Fruit fly (Drosophila melanogaster) whole organism, embryonic: ENCODE data around the gene Gfat2.
A peak's percentile ranks its signal among the peaks of the same experiment; 100 is the strongest.

Experiments used
- Aef1 ChIP-seq: fragments of 200-800 bp; sonication (Bioruptor generic); IDR thresholded peaks from 3 replicates; pipeline ENCODE4 v1.3.6; 2022; ENCODE audit warnings: missing biosample characterization, missing genetic modification characterization
- Bgb ChIP-seq: fragments of 200-800 bp; sonication (Bioruptor generic); IDR thresholded peaks from 2 replicates; pipeline ENCODE4 v1.3.6; 2022; ENCODE audit warnings: missing biosample characterization, missing genetic modification characterization; ENCODE audit not compliant: partially characterized antibody
- CG12236 ChIP-seq: fragments of 200-800 bp; sonication (Bioruptor generic); optimal IDR thresholded peaks from 2 replicates; lab custom pipeline; 2016; ENCODE audit warnings: missing biosample characterization, missing genetic modification characterization
- CG12659 ChIP-seq: fragments of 200-800 bp; sonication (Bioruptor generic); optimal IDR thresholded peaks from 3 replicates; lab custom pipeline; 2017; ENCODE audit warnings: mild to moderate bottlenecking, missing biosample characterization, missing genetic modification reagents, missing genetic modification characterization
- CG17829 ChIP-seq: fragments of 200-800 bp; optimal IDR thresholded peaks from 2 replicates; lab custom pipeline; 2019; ENCODE audit warnings: missing biosample characterization, mild to moderate bottlenecking, missing genetic modification characterization, moderate library complexity
- CG18476 ChIP-seq: fragments of 200-800 bp; sonication (Bioruptor generic); optimal IDR thresholded peaks from 2 replicates; lab custom pipeline; 2016; ENCODE audit warnings: missing biosample characterization, mild to moderate bottlenecking, missing genetic modification characterization
- CG18599 ChIP-seq: fragments of 200-800 bp; sonication (Bioruptor generic); optimal IDR thresholded peaks from 3 replicates; lab custom pipeline; 2017; ENCODE audit warnings: missing biosample characterization, missing genetic modification characterization, mild to moderate bottlenecking, moderate library complexity, missing genetic modification reagents
- CG2116 ChIP-seq: fragments of 200-800 bp; sonication (Bioruptor generic); optimal IDR thresholded peaks from 3 replicates; lab custom pipeline; 2018; ENCODE audit warnings: missing biosample characterization, mild to moderate bottlenecking, missing genetic modification characterization
- CG3281 ChIP-seq: fragments of 200-800 bp; sonication (Bioruptor generic); optimal IDR thresholded peaks from 3 replicates; lab custom pipeline; 2017; ENCODE audit warnings: missing biosample characterization, mild to moderate bottlenecking, missing genetic modification characterization
- CG4820 ChIP-seq: fragments of 200-800 bp; sonication (Bioruptor generic); optimal IDR thresholded peaks from 3 replicates; lab custom pipeline; 2016; ENCODE audit warnings: missing biosample characterization, missing genetic modification characterization
- CG5180 ChIP-seq: fragments of 200-800 bp; sonication (Bioruptor generic); optimal IDR thresholded peaks from 3 replicates; lab custom pipeline; 2017; ENCODE audit warnings: missing biosample characterization, missing genetic modification characterization, mild to moderate bottlenecking, moderate library complexity, missing genetic modification reagents
- CG6175 ChIP-seq: fragments of 200-800 bp; sonication (Bioruptor generic); IDR thresholded peaks from 3 replicates; pipeline ENCODE4 v1.3.6; 2022; ENCODE audit warnings: missing biosample characterization, missing genetic modification characterization
- CG6254 ChIP-seq: fragments of 200-800 bp; sonication (Bioruptor generic); optimal IDR thresholded peaks from 3 replicates; lab custom pipeline; 2017; ENCODE audit warnings: mild to moderate bottlenecking, missing biosample characterization, missing genetic modification reagents, missing genetic modification characterization
- CG6791 ChIP-seq: fragments of 200-800 bp; sonication (Bioruptor generic); IDR thresholded peaks from 3 replicates; pipeline ENCODE4 v1.3.6; 2022; ENCODE audit warnings: missing biosample characterization, missing genetic modification characterization; ENCODE audit not compliant: partially characterized antibody
- CG7745 ChIP-seq: fragments of 200-800 bp; sonication (Bioruptor generic); optimal IDR thresholded peaks from 2 replicates; lab custom pipeline; 2018; ENCODE audit warnings: missing biosample characterization, mild to moderate bottlenecking, missing genetic modification characterization, moderate library complexity
- CG7928 ChIP-seq: fragments of 200-800 bp; sonication (Bioruptor generic); optimal IDR thresholded peaks from 2 replicates; lab custom pipeline; 2017; ENCODE audit warnings: missing biosample characterization, mild to moderate bottlenecking, missing genetic modification characterization
- Camta ChIP-seq: fragments of 200-800 bp; sonication (Bioruptor generic); optimal IDR thresholded peaks from 2 replicates; lab custom pipeline; 2016; ENCODE audit warnings: missing biosample characterization, missing genetic modification characterization
- Drgx ChIP-seq: fragments of 200-800 bp; sonication (Bioruptor generic); IDR thresholded peaks from 2 replicates; pipeline ENCODE4 v1.3.6; 2022; ENCODE audit warnings: missing biosample characterization, missing genetic modification characterization
- Fer2 ChIP-seq: fragments of 200-800 bp; sonication (Bioruptor generic); optimal IDR thresholded peaks from 2 replicates; lab custom pipeline; 2018; ENCODE audit warnings: missing biosample characterization, mild to moderate bottlenecking, missing genetic modification characterization, moderate library complexity
- GATAe ChIP-seq: fragments of 200-800 bp; sonication (Bioruptor generic); conservative IDR thresholded peaks from 2 replicates; pipeline ENCODE4 v1.3.6; 2022; ENCODE audit warnings: missing biosample characterization, missing genetic modification characterization
- Gug ChIP-seq: fragments of 200-800 bp; sonication (Bioruptor generic); IDR thresholded peaks from 4 replicates; pipeline ENCODE4 v1.3.6; 2022; ENCODE audit warnings: missing biosample characterization, missing genetic modification characterization
- Mrtf ChIP-seq: fragments of 200-800 bp; sonication (Bioruptor generic); IDR thresholded peaks from 3 replicates; pipeline ENCODE4 v1.3.6; 2022; ENCODE audit warnings: missing biosample characterization, missing genetic modification characterization
- NFAT ChIP-seq: fragments of 200-800 bp; sonication (Bioruptor generic); IDR thresholded peaks from 2 replicates; pipeline ENCODE4 v1.3.6; 2022; ENCODE audit warnings: missing biosample characterization, missing genetic modification characterization
- Ptx1 ChIP-seq: fragments of 200-800 bp; sonication (Bioruptor generic); IDR thresholded peaks from 2 replicates; pipeline ENCODE4 v1.3.6; 2022; ENCODE audit warnings: missing biosample characterization, missing genetic modification characterization
- Sry-β ChIP-seq: fragments of 200-800 bp; sonication (Bioruptor generic); optimal IDR thresholded peaks from 2 replicates; lab custom pipeline; 2018; ENCODE audit warnings: missing biosample characterization, mild to moderate bottlenecking, missing genetic modification characterization, moderate library complexity
- Ssrp ChIP-seq: fragments of 200-800 bp; sonication (Bioruptor generic); optimal IDR thresholded peaks from 2 replicates; lab custom pipeline; 2018; ENCODE audit warnings: missing biosample characterization, mild to moderate bottlenecking, missing genetic modification characterization, moderate library complexity
- Vsx1 ChIP-seq: fragments of 200-800 bp; sonication (Bioruptor generic); optimal IDR thresholded peaks from 2 replicates; lab custom pipeline; 2017; ENCODE audit warnings: missing biosample characterization, mild to moderate bottlenecking, missing genetic modification characterization, missing genetic modification reagents
- ase ChIP-seq: fragments of 200-800 bp; sonication (Bioruptor generic); IDR thresholded peaks from 3 replicates; pipeline ENCODE4 v1.3.6; 2022; ENCODE audit warnings: missing biosample characterization, missing genetic modification characterization
- ash1 ChIP-seq: fragments of 200-800 bp; sonication (Bioruptor generic); optimal IDR thresholded peaks from 2 replicates; lab custom pipeline; 2018; ENCODE audit warnings: missing biosample characterization, mild to moderate bottlenecking, missing genetic modification characterization
- br ChIP-seq: fragments of >200 bp; optimal IDR thresholded peaks from 2 replicates; lab custom pipeline; 2017
- crc ChIP-seq: fragments of 200-800 bp; sonication (Bioruptor generic); optimal IDR thresholded peaks from 2 replicates; lab custom pipeline; 2016; ENCODE audit warnings: missing biosample characterization, missing genetic modification characterization
- dimm ChIP-seq: fragments of 200-800 bp; sonication (Bioruptor generic); IDR thresholded peaks from 2 replicates; pipeline ENCODE4 v1.3.6; 2022; ENCODE audit warnings: missing biosample characterization, missing genetic modification characterization
- dysf ChIP-seq: fragments of 200-800 bp; sonication (Bioruptor generic); IDR thresholded peaks from 3 replicates; pipeline ENCODE4 v1.3.6; 2022; ENCODE audit warnings: missing biosample characterization, missing genetic modification characterization
- fd64A ChIP-seq: fragments of 200-800 bp; sonication (Bioruptor generic); optimal IDR thresholded peaks from 3 replicates; lab custom pipeline; 2018; ENCODE audit warnings: missing biosample characterization, mild to moderate bottlenecking, missing genetic modification characterization
- gem ChIP-seq: fragments of 200-800 bp; sonication (Bioruptor generic); optimal IDR thresholded peaks from 2 replicates; lab custom pipeline; 2019; ENCODE audit warnings: missing biosample characterization, mild to moderate bottlenecking, missing genetic modification characterization, moderate library complexity
- ken ChIP-seq: fragments of 200-800 bp; sonication (Bioruptor generic); IDR thresholded peaks from 3 replicates; pipeline ENCODE4 v1.3.6; 2022; ENCODE audit warnings: missing biosample characterization, missing genetic modification characterization
- klu ChIP-seq: fragments of 200-800 bp; sonication (Bioruptor generic); IDR thresholded peaks from 2 replicates; pipeline ENCODE4 v1.3.6; 2022; ENCODE audit warnings: missing biosample characterization, missing genetic modification characterization
- mam ChIP-seq: fragments of 200-800 bp; sonication (Bioruptor generic); optimal IDR thresholded peaks from 3 replicates; lab custom pipeline; 2016; ENCODE audit warnings: missing biosample characterization, missing genetic modification characterization
- mirr ChIP-seq: fragments of 200-800 bp; sonication (Bioruptor generic); optimal IDR thresholded peaks from 3 replicates; lab custom pipeline; 2018; ENCODE audit warnings: missing biosample characterization, mild to moderate bottlenecking, missing genetic modification characterization
- nerfin-2 ChIP-seq: fragments of 200-800 bp; sonication (Bioruptor generic); IDR thresholded peaks from 2 replicates; pipeline ENCODE4 v1.3.6; 2022; ENCODE audit warnings: missing biosample characterization, missing genetic modification characterization; ENCODE audit not compliant: partially characterized antibody
- nmo ChIP-seq: fragments of 200-800 bp; sonication (Bioruptor generic); optimal IDR thresholded peaks from 2 replicates; lab custom pipeline; 2018; ENCODE audit warnings: missing biosample characterization, mild to moderate bottlenecking, missing genetic modification characterization, moderate library complexity
- pum ChIP-seq: fragments of 200-800 bp; sonication (Bioruptor generic); optimal IDR thresholded peaks from 2 replicates; lab custom pipeline; 2016; ENCODE audit warnings: missing biosample characterization, missing genetic modification characterization
- run ChIP-seq: fragments of 200-800 bp; sonication (Bioruptor generic); optimal IDR thresholded peaks from 3 replicates; lab custom pipeline; 2018; ENCODE audit warnings: missing biosample characterization, mild to moderate bottlenecking, missing genetic modification characterization
- sens ChIP-seq: fragments of 200-800 bp; sonication (Bioruptor generic); peaks from one replicate; lab custom pipeline; 2016; ENCODE audit warnings: missing biosample characterization, missing genetic modification characterization
- sna ChIP-seq: fragments of 200-800 bp; sonication (Bioruptor generic); IDR thresholded peaks from 2 replicates; pipeline ENCODE4 v1.3.6; 2022; ENCODE audit warnings: missing biosample characterization, missing genetic modification characterization; ENCODE audit not compliant: partially characterized antibody
- so ChIP-seq: fragments of 200-800 bp; sonication (Bioruptor generic); IDR thresholded peaks from 3 replicates; pipeline ENCODE4 v1.3.6; 2022; ENCODE audit warnings: missing biosample characterization, missing genetic modification characterization
- sr ChIP-seq: fragments of 200-800 bp; sonication (Bioruptor generic); IDR thresholded peaks from 3 replicates; pipeline ENCODE4 v1.3.6; 2022; ENCODE audit warnings: missing biosample characterization, missing genetic modification characterization
- stwl ChIP-seq: fragments of 200-800 bp; sonication (Bioruptor generic); optimal IDR thresholded peaks from 3 replicates; lab custom pipeline; 2018; ENCODE audit warnings: missing biosample characterization, mild to moderate bottlenecking, missing genetic modification characterization, moderate library complexity
- sug ChIP-seq: fragments of 200-800 bp; optimal IDR thresholded peaks from 2 replicates; lab custom pipeline; 2019; ENCODE audit warnings: missing biosample characterization, mild to moderate bottlenecking, missing genetic modification characterization, moderate library complexity
- tin ChIP-seq: fragments of 200-800 bp; sonication (Bioruptor generic); optimal IDR thresholded peaks from 3 replicates; lab custom pipeline; 2016; ENCODE audit warnings: missing biosample characterization, missing genetic modification characterization
- toy ChIP-seq: fragments of 200-800 bp; sonication (Bioruptor generic); IDR thresholded peaks from 2 replicates; pipeline ENCODE4 v1.3.6; 2022; ENCODE audit warnings: missing biosample characterization, missing genetic modification characterization
- trem ChIP-seq: fragments of 200-800 bp; optimal IDR thresholded peaks from 3 replicates; lab custom pipeline; 2019; ENCODE audit warnings: missing biosample characterization, mild to moderate bottlenecking, missing genetic modification characterization, moderate library complexity
- z ChIP-seq: fragments of 200-800 bp; sonication (Bioruptor generic); IDR thresholded peaks from 3 replicates; pipeline ENCODE4 v1.3.6; 2022; ENCODE audit warnings: missing biosample characterization, missing genetic modification characterization

The Gfat2 gene

dm6 chr3R:28327132-28327531 lies 12.4 kb downstream of the Gfat2 start (continued):
- TF ChIP-seq Gug (GFP tag; lab: Robert Waterston, UW) (no peak), CG3281 (peak; percentile 65), run (tag; lab: Kevin White, UChicago) (no peak), CG17829 (peak; percentile 29), so (GFP tag; lab: Robert Waterston, UW) (no peak), Camta (GFP tag; lab: Kevin White, UChicago) (peak; percentile 48), br (no peak), CG6254 (no peak), mirr (GFP tag; lab: Kevin White, UChicago) (no peak), Mrtf (GFP tag; lab: Robert Waterston, UW) (no peak), Ssrp (peak; percentile 19), Drgx (GFP tag; lab: Robert Waterston, UW) (no peak), CG12236 (no peak), toy (GFP tag; lab: Robert Waterston, UW) (no peak), z (GFP tag; lab: Robert Waterston, UW) (no peak), ase (GFP tag; lab: Robert Waterston, UW) (no peak), CG4820 (GFP tag; lab: Kevin White, UChicago) (no peak), Fer2 (tag; lab: Kevin White, UChicago) (no peak), nerfin-2 (GFP tag; lab: Robert Waterston, UW) (no peak), CG5180 (no peak), mam (GFP tag; lab: Kevin White, UChicago) (peak; percentile 11), CG7928 (GFP tag; lab: Kevin White, UChicago) (peak; percentile 8), trem (tag; lab: Kevin White, UChicago) (no peak), klu (GFP tag; lab: Robert Waterston, UW) (no peak), fd64A (GFP tag; lab: Kevin White, UChicago) (no peak), Ptx1 (GFP tag; lab: Robert Waterston, UW) (no peak), Sry-β (no peak), dysf (no peak), CG18599 (GFP tag; lab: Kevin White, UChicago) (peak; percentile 15), sug (tag; lab: Kevin White, UChicago) (no peak), nmo (GFP tag; lab: Kevin White, UChicago) (peak; percentile 55), ken (GFP tag; lab: Robert Waterston, UW) (no peak), NFAT (GFP tag; lab: Robert Waterston, UW) (no peak), GATAe (GFP tag; lab: Robert Waterston, UW) (no peak), sr (GFP tag; lab: Robert Waterston, UW) (no peak), CG12659 (GFP tag; lab: Kevin White, UChicago) (no peak), dimm (no peak), CG7745 (no peak), CG2116 (GFP tag; lab: Kevin White, UChicago) (peak; percentile 19), sens (GFP tag; lab: Kevin White, UChicago) (no peak), CG6791 (no peak), tin (GFP tag; lab: Kevin White, UChicago) (peak; percentile 34), sna (GFP tag; lab: Robert Waterston, UW) (no peak), pum (GFP tag; lab: Kevin White, UChicago) (no peak), Aef1 (no peak), Bgb (GFP tag; lab: Robert Waterston, UW) (no peak), stwl (tag; lab: Kevin White, UChicago) (no peak), CG18476 (GFP tag; lab: Kevin White, UChicago) (peak; percentile 37), gem (tag; lab: Kevin White, UChicago) (peak; percentile 71), CG6175 (no peak), Vsx1 (GFP tag; lab: Kevin White, UChicago) (no peak), crc (GFP tag; lab: Kevin White, UChicago) (peak; percentile 4), ash1 (GFP tag; lab: Kevin White, UChicago) (no peak)
